Worm (Caenorhabditis elegans) whole organism, mixed stage, embryonic: Measurements from ENCODE around the gene ZC132.3.

Source experiments
- bed-3 ChIP-seq: fragments of 200-800 bp; sonication (Bioruptor generic); optimal IDR thresholded peaks from 3 replicates; lab custom pipeline; 2018; ENCODE audit warnings: mild to moderate bottlenecking, missing genetic modification characterization, moderate library complexity, missing compliant biosample characterization
- blmp-1 ChIP-seq: fragments of 150-350 bp; optimal IDR thresholded peaks from 2 replicates; lab custom pipeline; 2014; ENCODE audit warnings: missing biosample characterization, missing genetic modification characterization
- ceh-43 ChIP-seq: fragments of 200-800 bp; sonication (Bioruptor generic); optimal IDR thresholded peaks from 2 replicates; lab custom pipeline; 2018; ENCODE audit warnings: mild to moderate bottlenecking, missing genetic modification characterization, moderate library complexity, missing compliant biosample characterization
- ceh-83 ChIP-seq: fragments of 200-800 bp; sonication (Bioruptor generic); optimal IDR thresholded peaks from 2 replicates; lab custom pipeline; 2018; ENCODE audit warnings: mild to moderate bottlenecking, missing genetic modification characterization, missing compliant biosample characterization
- ces-1 ChIP-seq: fragments of 150-350 bp; optimal IDR thresholded peaks from 2 replicates; lab custom pipeline; 2014; ENCODE audit warnings: missing biosample characterization, missing genetic modification reagents, missing genetic modification characterization
- cnd-1 ChIP-seq: fragments of 200-800 bp; sonication (Bioruptor generic); optimal IDR thresholded peaks from 2 replicates; lab custom pipeline; 2018; ENCODE audit warnings: mild to moderate bottlenecking, missing genetic modification characterization, missing compliant biosample characterization
- drap-1 ChIP-seq: fragments of 200-800 bp; sonication (Bioruptor generic); optimal IDR thresholded peaks from 3 replicates; lab custom pipeline; 2018; ENCODE audit warnings: mild to moderate bottlenecking, missing genetic modification characterization, missing compliant biosample characterization
- elt-1 ChIP-seq: sonication (generic microtip); optimal IDR thresholded peaks from 2 replicates; lab custom pipeline; 2017; ENCODE audit warnings: missing genetic modification characterization, mild to moderate bottlenecking, missing compliant biosample characterization, antibody characterized with exemption, moderate library complexity, borderline replicate concordance; ENCODE audit not compliant: insufficient read depth
- elt-3 ChIP-seq: fragments of 150-350 bp; optimal IDR thresholded peaks from 2 replicates; lab custom pipeline; 2014; ENCODE audit warnings: missing biosample characterization, missing genetic modification characterization
- flh-1 ChIP-seq: fragments of 200-800 bp; sonication (Bioruptor generic); optimal IDR thresholded peaks from 2 replicates; lab custom pipeline; 2018; ENCODE audit warnings: mild to moderate bottlenecking, missing genetic modification characterization, moderate library complexity, missing compliant biosample characterization
- ham-2 ChIP-seq: fragments of 200-800 bp; sonication (Bioruptor generic); optimal IDR thresholded peaks from 2 replicates; lab custom pipeline; 2018; ENCODE audit warnings: mild to moderate bottlenecking, missing genetic modification characterization, missing compliant biosample characterization
- hlh-1 ChIP-seq: fragments of 150-350 bp; optimal IDR thresholded peaks from 2 replicates; lab custom pipeline; 2014; ENCODE audit warnings: missing biosample characterization, missing genetic modification reagents, missing genetic modification characterization
- lin-13 ChIP-seq: fragments of 150-350 bp; optimal IDR thresholded peaks from 2 replicates; lab custom pipeline; 2014; ENCODE audit warnings: missing biosample characterization, missing genetic modification characterization
- lin-32 ChIP-seq: fragments of 200-800 bp; sonication (Bioruptor generic); optimal IDR thresholded peaks from 2 replicates; lab custom pipeline; 2018; ENCODE audit warnings: mild to moderate bottlenecking, missing genetic modification characterization, missing compliant biosample characterization
- mab-5 ChIP-seq: fragments of 150-350 bp; optimal IDR thresholded peaks from 2 replicates; lab custom pipeline; 2014; ENCODE audit warnings: missing biosample characterization, missing genetic modification characterization
- mep-1 ChIP-seq: fragments of 150-350 bp; optimal IDR thresholded peaks from 2 replicates; lab custom pipeline; 2017; ENCODE audit warnings: missing biosample characterization, missing genetic modification reagents, missing genetic modification characterization, inconsistent platforms
- mls-2 ChIP-seq: sonication (generic microtip); optimal IDR thresholded peaks from 2 replicates; lab custom pipeline; 2016; ENCODE audit warnings: mild to moderate bottlenecking, missing genetic modification characterization, moderate library complexity, missing compliant biosample characterization
- nhr-12 ChIP-seq: fragments of 150-350 bp; optimal IDR thresholded peaks from 2 replicates; lab custom pipeline; 2014; ENCODE audit warnings: missing biosample characterization, missing genetic modification characterization
- nhr-2 ChIP-seq: fragments of 150-350 bp; optimal IDR thresholded peaks from 2 replicates; lab custom pipeline; 2014; ENCODE audit warnings: missing biosample characterization, missing genetic modification characterization
- nhr-28 ChIP-seq: fragments of 150-350 bp; optimal IDR thresholded peaks from 2 replicates; lab custom pipeline; 2014; ENCODE audit warnings: missing biosample characterization, missing genetic modification characterization
- nhr-76 ChIP-seq: sonication (generic microtip); optimal IDR thresholded peaks from 2 replicates; lab custom pipeline; 2017; ENCODE audit warnings: missing biosample characterization, missing genetic modification characterization
- pha-4 ChIP-seq: fragments of 150-350 bp; optimal IDR thresholded peaks from 2 replicates; lab custom pipeline; 2018; ENCODE audit warnings: missing biosample characterization, missing genetic modification reagents, missing genetic modification characterization
- snpc-4 ChIP-seq: fragments of 150-350 bp; optimal IDR thresholded peaks from 2 replicates; lab custom pipeline; 2014; ENCODE audit warnings: missing biosample characterization, missing genetic modification characterization
- sptf-1 ChIP-seq: sonication (generic microtip); optimal IDR thresholded peaks from 2 replicates; lab custom pipeline; 2017; ENCODE audit warnings: mild to moderate bottlenecking, missing genetic modification characterization, moderate library complexity, missing compliant biosample characterization
- tbx-8 ChIP-seq: fragments of 200-800 bp; sonication (Bioruptor generic); optimal IDR thresholded peaks from 2 replicates; lab custom pipeline; 2018; ENCODE audit warnings: mild to moderate bottlenecking, missing genetic modification characterization, moderate library complexity, missing compliant biosample characterization
- unc-120 ChIP-seq: sonication (generic microtip); optimal IDR thresholded peaks from 2 replicates; lab custom pipeline; 2017; ENCODE audit warnings: missing genetic modification characterization, missing compliant biosample characterization; ENCODE audit not compliant: poor library complexity, severe bottlenecking
- unc-39 ChIP-seq: fragments of 150-350 bp; optimal IDR thresholded peaks from 2 replicates; lab custom pipeline; 2014; ENCODE audit warnings: missing biosample characterization, missing genetic modification characterization
- unc-62 ChIP-seq: fragments of 150-350 bp; optimal IDR thresholded peaks from 2 replicates; lab custom pipeline; 2014; ENCODE audit warnings: missing biosample characterization, missing genetic modification reagents, missing genetic modification characterization

The ZC132.3 gene

ce11 chrV:4261385-4261784, 38.3 kb downstream of the ZC132.3 start:
- TF ChIP-seq nhr-76 (tag; lab: Kevin White, UChicago) = no peak
- TF ChIP-seq mab-5 (tag; lab: Kevin White, UChicago) = no peak
- no peak for TF ChIP-seq drap-1 (GFP tag; lab: Kevin White, UChicago)
- no peak for TF ChIP-seq mls-2
- TF ChIP-seq nhr-28 = no peak
- no peak for TF ChIP-seq bed-3
- no peak for TF ChIP-seq ham-2 (GFP tag; lab: Kevin White, UChicago)
- no peak for TF ChIP-seq ces-1
- no peak for TF ChIP-seq lin-32 (GFP tag; lab: Kevin White, UChicago)
- no peak for TF ChIP-seq unc-62 (GFP tag; lab: Kevin White, UChicago)
- no peak for TF ChIP-seq ceh-83
- TF ChIP-seq tbx-8 (GFP tag; lab: Kevin White, UChicago) = no peak
- TF ChIP-seq hlh-1 (tag; lab: Kevin White, UChicago) = no peak
- no peak for TF ChIP-seq nhr-2
- no peak for TF ChIP-seq ceh-43 (GFP tag; lab: Kevin White, UChicago)
- no peak for TF ChIP-seq unc-120 (tag; lab: Kevin White, UChicago)
- no peak for TF ChIP-seq blmp-1 (tag; lab: Kevin White, UChicago)
- TF ChIP-seq sptf-1 (tag; lab: Kevin White, UChicago) = no peak
- no peak for TF ChIP-seq elt-1 (tag; lab: Kevin White, UChicago)

DNA sequence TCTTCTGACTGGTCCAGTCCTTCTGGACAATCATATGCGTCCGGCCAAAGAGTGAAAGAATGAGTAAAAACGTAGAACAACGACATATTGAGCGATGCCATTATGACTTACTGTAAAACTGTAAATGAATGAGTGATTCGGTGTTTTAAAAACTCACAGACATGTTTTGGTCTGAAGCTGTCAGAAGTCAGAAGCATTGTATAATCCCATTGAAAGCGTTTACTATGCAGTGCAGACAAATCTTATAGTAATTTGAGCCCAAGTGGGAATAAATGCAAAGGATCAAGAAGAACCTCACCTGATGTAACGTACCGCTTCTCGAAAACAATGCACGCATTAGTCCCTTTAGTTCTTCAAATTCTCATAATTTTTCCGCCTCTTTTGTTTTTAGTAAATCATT, 39.6 kb downstream of the ZC132.3 start, which contains the start of gene srt-3:
Gene srt-3 (minus strand): TSS at position 101 of the 400 bp plus-strand sequence.
- no peak for TF ChIP-seq tbx-8 (GFP tag; lab: Kevin White, UChicago)
- no peak for TF ChIP-seq unc-39 (tag; lab: Kevin White, UChicago)
- TF ChIP-seq elt-1 (tag; lab: Kevin White, UChicago) = no peak
- no peak for TF ChIP-seq pha-4 (tag; lab: Kevin White, UChicago)
- TF ChIP-seq cnd-1 (tag; lab: Kevin White, UChicago) = no peak
- no peak for TF ChIP-seq sptf-1 (tag; lab: Kevin White, UChicago)
- TF ChIP-seq lin-13 (tag; lab: Kevin White, UChicago) = no peak
- TF ChIP-seq mab-5 (tag; lab: Kevin White, UChicago) = no peak
- no peak for TF ChIP-seq bed-3
- no peak for TF ChIP-seq nhr-12 (tag; lab: Kevin White, UChicago)
- TF ChIP-seq lin-32 (GFP tag; lab: Kevin White, UChicago) = no peak
- no peak for TF ChIP-seq snpc-4
- TF ChIP-seq drap-1 (GFP tag; lab: Kevin White, UChicago) = no peak
- TF ChIP-seq mep-1 (tag; lab: Kevin White, UChicago) = no peak
- TF ChIP-seq, all 35 proteins: peak for 0

DNA sequence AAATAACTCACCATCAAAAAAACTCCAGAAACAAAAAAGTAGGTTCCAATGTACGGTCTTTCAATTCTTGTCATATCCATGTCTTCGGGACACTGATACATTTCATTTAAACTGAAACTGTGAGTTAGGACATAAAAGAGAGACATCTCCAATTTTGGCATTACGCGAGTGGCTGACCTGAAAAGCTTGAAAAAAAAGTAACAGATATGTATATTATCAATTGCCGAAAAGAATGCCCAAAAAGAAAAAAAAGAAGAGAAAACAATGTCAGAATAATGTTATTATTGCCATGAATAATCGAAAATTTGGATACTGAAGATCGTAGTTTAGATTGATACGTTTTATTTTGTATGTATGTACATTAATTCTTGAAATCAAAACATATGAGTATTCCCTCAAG, 43.2 kb downstream of the ZC132.3 start, which contains the start of gene srt-14:
Gene srt-14 (minus strand): TSS at position 101 of the 400 bp plus-strand sequence.
- no peak for TF ChIP-seq snpc-4
- TF ChIP-seq ceh-83 = no peak
- no peak for TF ChIP-seq lin-32 (GFP tag; lab: Kevin White, UChicago)

- TF ChIP-seq flh-1 (GFP tag; lab: Kevin White, UChicago) (no peak), bed-3 (no peak), elt-3 (tag; lab: Kevin White, UChicago) (no peak), mab-5 (tag; lab: Kevin White, UChicago) (no peak), sptf-1 (tag; lab: Kevin White, UChicago) (no peak)
- TF ChIP-seq, all 35 proteins: peak for 0
Measured at ce11 chrV:4250047-4250446, 49.6 kb downstream of the ZC132.3 start, which contains the start of gene srt-13. Gene srt-13 (minus strand): TSS chrV:4250147.
